Fruit fly (Drosophila melanogaster) whole organism, adult: ENCODE measurements around the gene Cad88C.
A peak's percentile ranks its signal among the peaks of the same experiment; 100 is the strongest.

ENCODE experiments used
- CG11617 ChIP-seq: fragments of 200-800 bp; sonication (Bioruptor generic); optimal IDR thresholded peaks from 2 replicates; lab custom pipeline; 2017; ENCODE audit warnings: mild to moderate bottlenecking, missing biosample characterization, missing genetic modification reagents, missing genetic modification characterization
- CG12768 ChIP-seq: fragments of 200-800 bp; sonication (Bioruptor generic); optimal IDR thresholded peaks from 2 replicates; lab custom pipeline; 2017; ENCODE audit warnings: missing biosample characterization, missing genetic modification characterization, mild to moderate bottlenecking, moderate library complexity, missing genetic modification reagents
- CG14711 ChIP-seq: fragments of 200-800 bp; sonication (Bioruptor generic); optimal IDR thresholded peaks from 2 replicates; lab custom pipeline; 2018; ENCODE audit warnings: missing biosample characterization, mild to moderate bottlenecking, missing genetic modification characterization, moderate library complexity
- CG1620 ChIP-seq: fragments of 200-800 bp; sonication (Bioruptor generic); optimal IDR thresholded peaks from 2 replicates; lab custom pipeline; 2016; ENCODE audit warnings: missing biosample characterization, missing genetic modification characterization
- CG33017 ChIP-seq: fragments of 200-800 bp; sonication (Bioruptor generic); optimal IDR thresholded peaks from 2 replicates; lab custom pipeline; 2018; ENCODE audit warnings: missing biosample characterization, mild to moderate bottlenecking, missing genetic modification characterization, moderate library complexity
- CG5204 ChIP-seq: fragments of 200-800 bp; sonication (Bioruptor generic); optimal IDR thresholded peaks from 2 replicates; lab custom pipeline; 2016; ENCODE audit warnings: missing biosample characterization, missing genetic modification characterization
- CG7045 ChIP-seq: fragments of 200-800 bp; sonication (Bioruptor generic); optimal IDR thresholded peaks from 2 replicates; lab custom pipeline; 2017; ENCODE audit warnings: missing biosample characterization, mild to moderate bottlenecking, missing genetic modification characterization
- CG7101 ChIP-seq: fragments of 200-800 bp; sonication (Bioruptor generic); optimal IDR thresholded peaks from 2 replicates; lab custom pipeline; 2018; ENCODE audit warnings: missing biosample characterization, mild to moderate bottlenecking, missing genetic modification characterization, moderate library complexity
- Clk ChIP-seq: fragments of 200-800 bp; sonication (Bioruptor generic); optimal IDR thresholded peaks from 2 replicates; lab custom pipeline; 2017; ENCODE audit warnings: missing biosample characterization, missing genetic modification characterization
- Crg-1 ChIP-seq: fragments of 200-800 bp; sonication (Bioruptor generic); optimal IDR thresholded peaks from 2 replicates; lab custom pipeline; 2016; ENCODE audit warnings: missing biosample characterization, missing genetic modification characterization
- Hr96 ChIP-seq: fragments of 200-800 bp; sonication (Bioruptor generic); optimal IDR thresholded peaks from 2 replicates; lab custom pipeline; 2016; ENCODE audit warnings: missing biosample characterization, missing genetic modification characterization
- Mnt ChIP-seq: fragments of 200-800 bp; sonication (Bioruptor generic); optimal IDR thresholded peaks from 2 replicates; lab custom pipeline; 2016; ENCODE audit warnings: missing biosample characterization, mild to moderate bottlenecking, missing genetic modification characterization
- bab1 ChIP-seq: fragments of 200-800 bp; sonication (Bioruptor generic); optimal IDR thresholded peaks from 3 replicates; lab custom pipeline; 2019; ENCODE audit warnings: missing biosample characterization, mild to moderate bottlenecking, missing genetic modification characterization, moderate library complexity
- cic ChIP-seq: fragments of 200-800 bp; sonication (Bioruptor generic); optimal IDR thresholded peaks from 2 replicates; lab custom pipeline; 2017; ENCODE audit warnings: missing biosample characterization, mild to moderate bottlenecking, missing genetic modification characterization, moderate library complexity
- cnc ChIP-seq, 2 experiments: fragments of >200 bp; optimal IDR thresholded peaks; 2 replicates each; lab custom pipeline; 2017
- kay ChIP-seq: fragments of 200-800 bp; sonication (Bioruptor generic); peaks from one replicate; lab custom pipeline; 2016; ENCODE audit warnings: missing biosample characterization, missing genetic modification characterization, borderline replicate concordance
- ovo ChIP-seq: fragments of 200-800 bp; sonication (Bioruptor generic); optimal IDR thresholded peaks from 2 replicates; lab custom pipeline; 2016; ENCODE audit warnings: missing biosample characterization, missing genetic modification characterization
- pad ChIP-seq: fragments of 200-800 bp; sonication (Bioruptor generic); optimal IDR thresholded peaks from 3 replicates; lab custom pipeline; 2017; ENCODE audit warnings: missing biosample characterization, missing genetic modification characterization, mild to moderate bottlenecking, moderate library complexity, missing genetic modification reagents
- tj ChIP-seq: fragments of 200-800 bp; sonication (Bioruptor generic); optimal IDR thresholded peaks from 3 replicates; lab custom pipeline; 2017; ENCODE audit warnings: missing biosample characterization, mild to moderate bottlenecking, missing genetic modification characterization, moderate library complexity
- toe ChIP-seq: fragments of 200-800 bp; sonication (Bioruptor generic); optimal IDR thresholded peaks from 2 replicates; lab custom pipeline; 2016; ENCODE audit warnings: missing biosample characterization, missing genetic modification characterization

Gene Cad88C

dm6 chr3R:14652301-14652880, 22.1 kb downstream of the Cad88C start:
- TF ChIP-seq CG5204 (no peak), toe (GFP tag; lab: Kevin White, UChicago) (no peak), pad (GFP tag; lab: Kevin White, UChicago) (no peak), Clk (GFP tag; lab: Kevin White, UChicago) (no peak), CG7101 (no peak), tj (GFP tag; lab: Kevin White, UChicago) (no peak), cic (GFP tag; lab: Kevin White, UChicago) (no peak), CG14711 (tag; lab: Kevin White, UChicago) (no peak), bab1 (GFP tag; lab: Kevin White, UChicago) (no peak), Crg-1 (GFP tag; lab: Kevin White, UChicago) (no peak), ovo (GFP tag; lab: Kevin White, UChicago) (no peak), CG11617 (GFP tag; lab: Kevin White, UChicago) (no peak)

dm6 chr3R:14653039-14653852, 23.0 kb downstream of the Cad88C start:
- TF ChIP-seq tj (GFP tag; lab: Kevin White, UChicago) (peak; percentile 82), Crg-1 (GFP tag; lab: Kevin White, UChicago) (no peak), bab1 (GFP tag; lab: Kevin White, UChicago) (no peak), CG14711 (tag; lab: Kevin White, UChicago) (no peak), Clk (GFP tag; lab: Kevin White, UChicago) (no peak), CG7045 (peak; percentile 5), cnc (optimal IDR thresholded peaks at IDR 0.05; lab: Kevin White, UChicago) (peak; percentile 49 to 56), CG5204 (no peak)

- TF ChIP-seq toe (GFP tag; lab: Kevin White, UChicago) (no peak), CG1620 (no peak), bab1 (GFP tag; lab: Kevin White, UChicago) (no peak), kay (GFP tag; lab: Kevin White, UChicago) (peak; percentile 57), CG5204 (no peak), cnc (optimal IDR thresholded peaks at IDR 0.05; lab: Kevin White, UChicago) (peak in 1 of 2 experiments; percentile 52), CG14711 (tag; lab: Kevin White, UChicago) (no peak), Hr96 (GFP tag; lab: Kevin White, UChicago) (no peak), ovo (GFP tag; lab: Kevin White, UChicago) (no peak), tj (GFP tag; lab: Kevin White, UChicago) (peak; percentile 98), Crg-1 (GFP tag; lab: Kevin White, UChicago) (peak; percentile 35), CG12768 (GFP tag; lab: Kevin White, UChicago) (no peak)
Measured at dm6 chr3R:14654231-14654975, 24.1 kb downstream of the Cad88C start.

dm6 chr3R:14654976-14655896, 25.0 kb downstream of the Cad88C start:
- TF ChIP-seq CG33017 (tag; lab: Kevin White, UChicago), result peak; percentile 96
- TF ChIP-seq CG1620, result peak; percentile 93
- TF ChIP-seq cic (GFP tag; lab: Kevin White, UChicago), result peak; percentile 83
- TF ChIP-seq CG12768 (GFP tag; lab: Kevin White, UChicago), result peak; percentile 98
- peak; percentile 86 for TF ChIP-seq Clk (GFP tag; lab: Kevin White, UChicago)
- peak; percentile 17 for TF ChIP-seq ovo (GFP tag; lab: Kevin White, UChicago)
- peak; percentile 92 for TF ChIP-seq CG5204
- TF ChIP-seq Crg-1 (GFP tag; lab: Kevin White, UChicago), result peak; percentile 77
- TF ChIP-seq Hr96 (GFP tag; lab: Kevin White, UChicago), result peak; percentile 94
- TF ChIP-seq bab1 (GFP tag; lab: Kevin White, UChicago), result peak; percentile 92
- peak; percentile 99 for TF ChIP-seq kay (GFP tag; lab: Kevin White, UChicago)
- TF ChIP-seq CG7045, result peak; percentile 92
- no peak for TF ChIP-seq cnc (optimal IDR thresholded peaks at IDR 0.05; lab: Kevin White, UChicago)
- TF ChIP-seq tj (GFP tag; lab: Kevin White, UChicago), result no peak
- peak; percentile 95 for TF ChIP-seq CG7101
- peak; percentile 82 for TF ChIP-seq pad (GFP tag; lab: Kevin White, UChicago)
- TF ChIP-seq Mnt (GFP tag; lab: Kevin White, UChicago), result peak; percentile 87
- peak; percentile 95 for TF ChIP-seq toe (GFP tag; lab: Kevin White, UChicago)
- peak; percentile 94 for TF ChIP-seq CG11617 (GFP tag; lab: Kevin White, UChicago)
- peak; percentile 100 for TF ChIP-seq CG14711 (tag; lab: Kevin White, UChicago)
